Worm (Caenorhabditis elegans): ENCODE results near the gene nas-4.

DNA sequence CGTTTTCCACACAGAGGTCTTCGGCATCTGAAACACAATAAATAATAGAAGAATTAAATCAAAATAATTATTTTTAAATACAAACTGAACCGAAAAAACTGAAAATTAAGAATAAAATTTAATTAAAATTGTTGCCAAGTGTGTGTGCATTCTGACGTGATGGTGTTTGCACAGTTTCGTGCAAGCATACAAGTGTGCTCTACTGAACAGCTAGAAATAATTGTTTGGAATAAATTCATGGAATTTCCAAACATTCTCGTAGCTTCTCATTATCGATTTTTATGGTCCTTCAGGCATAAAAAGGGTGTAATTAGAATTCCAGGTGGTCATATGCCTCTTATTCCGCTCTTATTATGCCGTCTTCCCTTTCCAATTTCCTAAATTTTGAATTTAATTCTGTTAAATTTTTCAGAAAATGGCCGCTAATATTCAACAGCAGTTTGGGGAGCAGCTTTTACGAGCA lies 16.3 kb upstream of the nas-4 start, which contains the start of the genes mrps-17 and txdc-9:
- TF ChIP-seq tbx-2 (tag; optimal IDR thresholded peaks at IDR 0.05) (peak; percentile 36), pqm-1 (tag; optimal IDR thresholded peaks at IDR 0.05) (no peak), hlh-8 (tag; optimal IDR thresholded peaks at IDR 0.05) (no peak), pax-1 (tag; optimal IDR thresholded peaks at IDR 0.05) (no peak), pha-4 (tag; optimal IDR thresholded peaks at IDR 0.05) (no peak), dmd-4 (tag; optimal IDR thresholded peaks at IDR 0.05; ENCODE audit: borderline replicate concordance) (no peak)
